Fruit fly (Drosophila melanogaster) whole organism, embryonic: ENCODE measurements around the gene nAChRbeta1.

Experiments used
- ATbp ChIP-seq: fragments of 200-800 bp; sonication (Bioruptor generic); optimal IDR thresholded peaks from 2 replicates; lab custom pipeline; 2017; ENCODE audit warnings: missing biosample characterization, mild to moderate bottlenecking, missing genetic modification characterization, missing genetic modification reagents
- CG11247 ChIP-seq: fragments of 200-800 bp; sonication (Bioruptor generic); IDR thresholded peaks from 2 replicates; pipeline ENCODE4 v1.3.6; 2022; ENCODE audit warnings: missing biosample characterization, missing genetic modification characterization
- CG17568 ChIP-seq: fragments of 200-800 bp; sonication (Bioruptor generic); optimal IDR thresholded peaks from 2 replicates; lab custom pipeline; 2018; ENCODE audit warnings: missing biosample characterization, mild to moderate bottlenecking, missing genetic modification characterization, moderate library complexity
- CG2116 ChIP-seq: fragments of 200-800 bp; sonication (Bioruptor generic); optimal IDR thresholded peaks from 3 replicates; lab custom pipeline; 2018; ENCODE audit warnings: missing biosample characterization, mild to moderate bottlenecking, missing genetic modification characterization
- CG8478 ChIP-seq: fragments of >200 bp; optimal IDR thresholded peaks from 2 replicates; lab custom pipeline; 2018
- Hr39 ChIP-seq: fragments of >200 bp; optimal IDR thresholded peaks from 2 replicates; lab custom pipeline; 2017
- bowl ChIP-seq: fragments of 200-800 bp; sonication (Bioruptor generic); IDR thresholded peaks from 2 replicates; pipeline ENCODE4 v1.3.6; 2022; ENCODE audit warnings: missing biosample characterization, missing genetic modification characterization
- chn ChIP-seq: fragments of 200-800 bp; sonication (Bioruptor generic); optimal IDR thresholded peaks from 2 replicates; lab custom pipeline; 2016; ENCODE audit warnings: missing biosample characterization, missing genetic modification characterization
- gro ChIP-seq: fragments of 200-800 bp; sonication (Bioruptor generic); optimal IDR thresholded peaks from 2 replicates; lab custom pipeline; 2016; ENCODE audit warnings: missing biosample characterization, missing genetic modification characterization
- lmd ChIP-seq: fragments of 200-800 bp; sonication (Bioruptor generic); IDR thresholded peaks from 2 replicates; pipeline ENCODE4 v1.3.6; 2022; ENCODE audit warnings: missing biosample characterization, missing genetic modification characterization
- pum ChIP-seq: fragments of 200-800 bp; sonication (Bioruptor generic); optimal IDR thresholded peaks from 2 replicates; lab custom pipeline; 2016; ENCODE audit warnings: missing biosample characterization, missing genetic modification characterization
- slbo ChIP-seq: fragments of 200-800 bp; sonication (Bioruptor generic); IDR thresholded peaks from 2 replicates; pipeline ENCODE4 v1.3.6; 2022; ENCODE audit warnings: missing biosample characterization, missing genetic modification characterization
- tup ChIP-seq: fragments of 200-800 bp; sonication (Bioruptor generic); optimal IDR thresholded peaks from 2 replicates; lab custom pipeline; 2016; ENCODE audit warnings: missing biosample characterization, mild to moderate bottlenecking, missing genetic modification characterization, moderate library complexity
- zfh1 ChIP-seq: fragments of 200-800 bp; sonication (Bioruptor generic); IDR thresholded peaks from 3 replicates; pipeline ENCODE4 v1.3.6; 2022; ENCODE audit warnings: missing biosample characterization, missing genetic modification characterization

DNA sequence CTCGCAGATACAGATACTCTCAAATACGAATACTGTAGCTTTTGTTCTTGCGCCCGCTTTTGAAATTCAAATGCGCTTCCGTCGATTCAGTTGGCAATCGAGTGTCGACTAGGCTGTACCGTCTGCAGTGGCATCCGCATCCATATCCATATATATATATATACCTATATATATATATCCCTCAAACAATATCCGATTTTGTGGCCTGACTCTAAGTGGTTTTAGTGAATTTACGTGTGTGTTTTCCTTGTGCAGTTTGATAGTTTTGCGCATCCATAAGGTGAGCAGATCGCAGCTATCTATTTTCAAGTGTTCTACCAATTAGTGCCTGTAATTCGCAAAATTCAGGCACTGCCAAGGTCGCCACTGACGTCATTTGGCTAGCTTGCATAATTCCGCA lies 14.6 kb upstream of the nAChRbeta1 start:
- no peak for TF ChIP-seq gro (GFP tag; lab: Kevin White, UChicago)
- no peak for TF ChIP-seq ATbp (GFP tag; lab: Kevin White, UChicago)
- TF ChIP-seq CG8478: no peak
- TF ChIP-seq chn (GFP tag; lab: Kevin White, UChicago): no peak
- TF ChIP-seq pum (GFP tag; lab: Kevin White, UChicago): no peak
- no peak for TF ChIP-seq CG17568
- no peak for TF ChIP-seq CG2116 (GFP tag; lab: Kevin White, UChicago)
- TF ChIP-seq slbo (GFP tag; lab: Robert Waterston, UW): no peak
- no peak for TF ChIP-seq tup
- TF ChIP-seq zfh1 (GFP tag; lab: Robert Waterston, UW): no peak
- no peak for TF ChIP-seq Hr39 (lab: Kevin White, UChicago)
- TF ChIP-seq lmd (GFP tag; lab: Robert Waterston, UW): no peak
- TF ChIP-seq bowl (GFP tag; lab: Robert Waterston, UW): no peak
- no peak for TF ChIP-seq CG11247
